Worm (Caenorhabditis elegans): ENCODE measurements around the gene nxf-2.

nxf-2 gene

ce11 chrV:14366487-14366962, 51.1 kb downstream of the nxf-2 start:
- TF ChIP-seq eor-1 (tag; optimal IDR thresholded peaks at IDR 0.05) (no peak), nhr-23 (tag; optimal IDR thresholded peaks at IDR 0.05) (peak; percentile 90), lin-39 (tag; optimal IDR thresholded peaks at IDR 0.05) (peak; percentile 82), nhr-76 (tag; optimal IDR thresholded peaks at IDR 0.05) (no peak), aly-2 (tag; optimal IDR thresholded peaks at IDR 0.05) (no peak), nhr-43 (tag; optimal IDR thresholded peaks at IDR 0.05; ENCODE audit: poor library complexity, severe bottlenecking) (peak; percentile 74), mml-1 (tag; optimal IDR thresholded peaks at IDR 0.05) (no peak), nhr-28 (tag; optimal IDR thresholded peaks at IDR 0.05) (no peak), ztf-4 (tag; optimal IDR thresholded peaks at IDR 0.05) (no peak), jun-1 (tag; optimal IDR thresholded peaks at IDR 0.05) (peak; percentile 15), nhr-11 (tag; optimal IDR thresholded peaks at IDR 0.05) (no peak), egl-27 (tag; optimal IDR thresholded peaks at IDR 0.05) (no peak), elt-1 (tag; optimal IDR thresholded peaks at IDR 0.05) (peak; percentile 22), ceh-9 (tag; optimal IDR thresholded peaks at IDR 0.05) (no peak), mdl-1 (tag; optimal IDR thresholded peaks at IDR 0.05) (peak; percentile 70), zag-1 (tag; optimal IDR thresholded peaks at IDR 0.05) (peak; percentile 65), tbx-2 (tag; optimal IDR thresholded peaks at IDR 0.05) (peak; percentile 88), elt-2 (tag; optimal IDR thresholded peaks at IDR 0.05) (peak; percentile 32), nhr-25 (tag; optimal IDR thresholded peaks at IDR 0.05) (peak; percentile 77), sea-2 (GFP tag; optimal IDR thresholded peaks at IDR 0.05) (no peak), skn-1 (tag; optimal IDR thresholded peaks at IDR 0.05) (peak; percentile 63), snpc-4 (tag; optimal IDR thresholded peaks at IDR 0.05) (peak; percentile 44), ceh-16 (tag; optimal IDR thresholded peaks at IDR 0.05) (no peak), ceh-82 (tag; optimal IDR thresholded peaks at IDR 0.05) (peak; percentile 72), fkh-10 (GFP tag; optimal IDR thresholded peaks at IDR 0.05) (no peak), fkh-2 (tag; optimal IDR thresholded peaks at IDR 0.05) (peak; percentile 63), daf-12 (tag; optimal IDR thresholded peaks at IDR 0.05) (peak; percentile 99), ztf-11 (tag; optimal IDR thresholded peaks at IDR 0.05) (peak; percentile 38), unc-62 (GFP tag; optimal IDR thresholded peaks at IDR 0.05) (peak; percentile 85), hmg-11 (tag; optimal IDR thresholded peaks at IDR 0.05) (peak; percentile 83), fos-1 (tag; optimal IDR thresholded peaks at IDR 0.05) (peak; percentile 82), pha-4 (tag; optimal IDR thresholded peaks at IDR 0.05) (no peak), lin-15B (tag; optimal IDR thresholded peaks at IDR 0.05) (peak; percentile 24), ZK546.5 (tag; optimal IDR thresholded peaks at IDR 0.05) (no peak), nhr-237 (tag; optimal IDR thresholded peaks at IDR 0.05) (no peak), nfya-1 (tag; optimal IDR thresholded peaks at IDR 0.05; ENCODE audit: insufficient read depth) (peak; percentile 95), nhr-12 (tag; optimal IDR thresholded peaks at IDR 0.05) (no peak), ceh-28 (tag; optimal IDR thresholded peaks at IDR 0.05) (peak; percentile 72), ama-1 (optimal IDR thresholded peaks at IDR 0.05) (no peak), egl-5 (tag; optimal IDR thresholded peaks at IDR 0.05) (no peak), nhr-77 (tag; optimal IDR thresholded peaks at IDR 0.05) (no peak), lsy-12 (tag; optimal IDR thresholded peaks at IDR 0.05) (peak; percentile 86), nhr-67 (tag; optimal IDR thresholded peaks at IDR 0.05) (no peak), unc-39 (tag; optimal IDR thresholded peaks at IDR 0.05) (no peak), R02D3.7 (tag; optimal IDR thresholded peaks at IDR 0.05) (peak; percentile 52), elt-3 (tag; optimal IDR thresholded peaks at IDR 0.05) (no peak), pqm-1 (tag; optimal IDR thresholded peaks at IDR 0.05) (peak; percentile 39)
